Worm (Caenorhabditis elegans) whole organism, midembryonic: ENCODE measurements around the gene F46F5.16.

Experiments used
- T22C8.4 ChIP-seq: fragments of 200-800 bp; sonication (Bioruptor generic); IDR thresholded peaks from 2 replicates; pipeline ENCODE4 v1.3.6; 2022; ENCODE audit warnings: missing genetic modification characterization, missing compliant biosample characterization
- cog-1 ChIP-seq: sonication (generic microtip); optimal IDR thresholded peaks from 2 replicates; lab custom pipeline; 2016; ENCODE audit warnings: missing genetic modification characterization, missing compliant biosample characterization
- flt-1 ChIP-seq: fragments of 200-800 bp; sonication (Bioruptor generic); IDR thresholded peaks from 2 replicates; pipeline ENCODE4 v1.3.6; 2022; ENCODE audit warnings: missing genetic modification characterization, missing compliant biosample characterization
- klf-2 ChIP-seq: fragments of 200-800 bp; sonication (Bioruptor generic); conservative IDR thresholded peaks from 2 replicates; pipeline ENCODE4 v1.3.6; 2022; ENCODE audit warnings: missing genetic modification reagents, missing genetic modification characterization, missing compliant biosample characterization
- med-1 ChIP-seq: sonication (generic microtip); optimal IDR thresholded peaks from 2 replicates; lab custom pipeline; 2017; ENCODE audit warnings: missing genetic modification characterization, mild to moderate bottlenecking, missing compliant biosample characterization, antibody characterized with exemption, missing genetic modification reagents; ENCODE audit not compliant: insufficient read depth
- ref-1 ChIP-seq: fragments of 200-800 bp; sonication (Bioruptor generic); conservative IDR thresholded peaks from 2 replicates; pipeline ENCODE4 v1.3.6; 2022; ENCODE audit warnings: missing genetic modification reagents, missing genetic modification characterization, missing compliant biosample characterization

- no peak for TF ChIP-seq cog-1 (tag; lab: Kevin White, UChicago)
- no peak for TF ChIP-seq med-1
- no peak for TF ChIP-seq T22C8.4 (GFP tag; lab: Robert Waterston, UW)
- no peak for TF ChIP-seq klf-2 (GFP tag; lab: Robert Waterston, UW)
- TF ChIP-seq ref-1 (GFP tag; lab: Robert Waterston, UW): no peak
- TF ChIP-seq flt-1: no peak
Measured at ce11 chrII:770253-770652, 16.8 kb upstream of the F46F5.16 start, which contains the start of gene C08G5.6.
